Fruit fly (Drosophila melanogaster) whole organism, embryonic: ENCODE results near the gene CG10011.

Experiments
- Antp ChIP-seq: fragments of 200-800 bp; sonication (Bioruptor generic); optimal IDR thresholded peaks from 3 replicates; lab custom pipeline; 2016; ENCODE audit warnings: missing biosample characterization, missing genetic modification characterization
- CG1024 ChIP-seq: fragments of 200-800 bp; sonication (Bioruptor generic); IDR thresholded peaks from 2 replicates; pipeline ENCODE4 v1.3.6; 2022; ENCODE audit warnings: missing biosample characterization, missing genetic modification characterization
- CG10274 ChIP-seq: fragments of 200-800 bp; sonication (Bioruptor generic); optimal IDR thresholded peaks from 3 replicates; lab custom pipeline; 2017; ENCODE audit warnings: missing biosample characterization, mild to moderate bottlenecking, missing genetic modification characterization
- CG15479 ChIP-seq: fragments of 200-800 bp; sonication (Bioruptor generic); optimal IDR thresholded peaks from 3 replicates; lab custom pipeline; 2019; ENCODE audit warnings: missing biosample characterization, mild to moderate bottlenecking, missing genetic modification characterization, moderate library complexity
- CG1602 ChIP-seq: fragments of 200-800 bp; sonication (Bioruptor generic); optimal IDR thresholded peaks from 3 replicates; lab custom pipeline; 2016; ENCODE audit warnings: missing biosample characterization, missing genetic modification characterization
- CG16813 ChIP-seq: fragments of 200-800 bp; sonication (Bioruptor generic); IDR thresholded peaks from 3 replicates; pipeline ENCODE4 v1.3.6; 2022; ENCODE audit warnings: missing biosample characterization, missing genetic modification characterization; ENCODE audit not compliant: partially characterized antibody
- CG17361 ChIP-seq: fragments of 200-800 bp; sonication (Bioruptor generic); IDR thresholded peaks from 3 replicates; pipeline ENCODE4 v1.3.6; 2022; ENCODE audit warnings: missing biosample characterization, missing genetic modification characterization
- CG31365 ChIP-seq: fragments of 200-800 bp; sonication (Bioruptor generic); optimal IDR thresholded peaks from 2 replicates; lab custom pipeline; 2018; ENCODE audit warnings: missing biosample characterization, mild to moderate bottlenecking, missing genetic modification characterization
- CG3281 ChIP-seq: fragments of 200-800 bp; sonication (Bioruptor generic); optimal IDR thresholded peaks from 3 replicates; lab custom pipeline; 2017; ENCODE audit warnings: missing biosample characterization, mild to moderate bottlenecking, missing genetic modification characterization
- CG4404 ChIP-seq: fragments of 200-800 bp; sonication (Bioruptor generic); IDR thresholded peaks from 2 replicates; pipeline ENCODE4 v1.3.6; 2022; ENCODE audit warnings: missing biosample characterization, missing genetic modification characterization
- CG7357 ChIP-seq: fragments of 200-800 bp; sonication (Bioruptor generic); IDR thresholded peaks from 3 replicates; pipeline ENCODE4 v1.3.6; 2022; ENCODE audit warnings: missing biosample characterization, missing genetic modification characterization
- CG9437 ChIP-seq: fragments of 200-800 bp; sonication (Bioruptor generic); optimal IDR thresholded peaks from 2 replicates; lab custom pipeline; 2018; ENCODE audit warnings: missing biosample characterization, mild to moderate bottlenecking, missing genetic modification characterization
- Chrac-16 ChIP-seq: fragments of 200-800 bp; sonication (Bioruptor generic); optimal IDR thresholded peaks from 3 replicates; lab custom pipeline; 2016; ENCODE audit warnings: missing biosample characterization, missing genetic modification characterization
- D19B ChIP-seq: fragments of 200-800 bp; sonication (Bioruptor generic); optimal IDR thresholded peaks from 2 replicates; lab custom pipeline; 2017; ENCODE audit warnings: missing biosample characterization, mild to moderate bottlenecking, missing genetic modification characterization
- Dip2 ChIP-seq: fragments of 200-800 bp; sonication (Bioruptor generic); IDR thresholded peaks from 2 replicates; pipeline ENCODE4 v1.3.6; 2022; ENCODE audit warnings: missing biosample characterization, missing genetic modification characterization
- Dll ChIP-seq: fragments of 200-800 bp; sonication (Bioruptor generic); IDR thresholded peaks from 4 replicates; pipeline ENCODE4 v1.3.6; 2022; ENCODE audit warnings: missing biosample characterization, missing genetic modification characterization; ENCODE audit not compliant: partially characterized antibody
- Dp ChIP-seq: fragments of 200-800 bp; sonication (Bioruptor generic); optimal IDR thresholded peaks from 2 replicates; lab custom pipeline; 2018; ENCODE audit warnings: missing biosample characterization, mild to moderate bottlenecking, missing genetic modification characterization, moderate library complexity
- Dref ChIP-seq: fragments of 200-800 bp; sonication (Bioruptor generic); IDR thresholded peaks from 2 replicates; pipeline ENCODE4 v1.3.6; 2022; ENCODE audit warnings: missing biosample characterization, missing genetic modification characterization
- E2f1 ChIP-seq: fragments of 200-800 bp; sonication (Bioruptor generic); IDR thresholded peaks from 2 replicates; pipeline ENCODE4 v1.3.6; 2022; ENCODE audit warnings: missing biosample characterization, missing genetic modification characterization
- Elba2 ChIP-seq: fragments of 200-800 bp; sonication (Bioruptor generic); optimal IDR thresholded peaks from 3 replicates; lab custom pipeline; 2016; ENCODE audit warnings: missing biosample characterization, missing genetic modification characterization
- Ets65A ChIP-seq: fragments of 200-800 bp; sonication (Bioruptor generic); peaks from one replicate; lab custom pipeline; 2016; ENCODE audit warnings: missing biosample characterization, missing genetic modification characterization
- Gug ChIP-seq: fragments of 200-800 bp; sonication (Bioruptor generic); IDR thresholded peaks from 4 replicates; pipeline ENCODE4 v1.3.6; 2022; ENCODE audit warnings: missing biosample characterization, missing genetic modification characterization
- Hmr ChIP-seq: fragments of 200-800 bp; sonication (Bioruptor generic); optimal IDR thresholded peaks from 3 replicates; lab custom pipeline; 2017; ENCODE audit warnings: mild to moderate bottlenecking, missing biosample characterization, missing genetic modification reagents, missing genetic modification characterization
- Lim3 ChIP-seq: fragments of 200-800 bp; sonication (Bioruptor generic); IDR thresholded peaks from 2 replicates; pipeline ENCODE4 v1.3.6; 2022; ENCODE audit warnings: missing biosample characterization, missing genetic modification characterization
- MBD-R2 ChIP-seq: fragments of 200-800 bp; sonication (Bioruptor generic); IDR thresholded peaks from 2 replicates; pipeline ENCODE4 v1.3.6; 2022; ENCODE audit warnings: missing biosample characterization, missing genetic modification characterization
- MTF-1 ChIP-seq: fragments of 200-800 bp; sonication (Bioruptor generic); optimal IDR thresholded peaks from 2 replicates; lab custom pipeline; 2018; ENCODE audit warnings: missing biosample characterization, mild to moderate bottlenecking, missing genetic modification characterization, borderline replicate concordance
- Mad ChIP-seq: fragments of 200-800 bp; sonication (Bioruptor generic); optimal IDR thresholded peaks from 2 replicates; lab custom pipeline; 2016; ENCODE audit warnings: missing biosample characterization, missing genetic modification characterization
- NFAT ChIP-seq: fragments of 200-800 bp; sonication (Bioruptor generic); IDR thresholded peaks from 2 replicates; pipeline ENCODE4 v1.3.6; 2022; ENCODE audit warnings: missing biosample characterization, missing genetic modification characterization
- Six4 ChIP-seq: fragments of 200-800 bp; sonication (Bioruptor generic); optimal IDR thresholded peaks from 2 replicates; lab custom pipeline; 2016; ENCODE audit warnings: missing biosample characterization, missing genetic modification characterization
- Spps ChIP-seq: fragments of 200-800 bp; sonication (Bioruptor generic); optimal IDR thresholded peaks from 2 replicates; lab custom pipeline; 2018; ENCODE audit warnings: missing biosample characterization, mild to moderate bottlenecking, missing genetic modification characterization
- Trl ChIP-seq, 3 experiments: fragments of >200 bp in 2 of 3; fragments of 200-800 bp in 1 of 3; sonication (Bioruptor generic) in 1 of 3; optimal IDR thresholded peaks; 2 replicates in 1 of 3; 3 replicates in 2 of 3; lab custom pipeline; 2016 to 2017; ENCODE audit warnings: missing biosample characterization in 1 of 3, missing genetic modification characterization in 1 of 3
- ab ChIP-seq: fragments of 200-800 bp; sonication (Bioruptor generic); optimal IDR thresholded peaks from 2 replicates; lab custom pipeline; 2016; ENCODE audit warnings: missing biosample characterization, missing genetic modification characterization
- ato ChIP-seq: fragments of 200-800 bp; sonication (Bioruptor generic); IDR thresholded peaks from 2 replicates; pipeline ENCODE4 v1.3.6; 2022; ENCODE audit warnings: missing biosample characterization, missing genetic modification characterization; ENCODE audit not compliant: partially characterized antibody
- bbx ChIP-seq: fragments of 200-800 bp; sonication (Bioruptor generic); IDR thresholded peaks from 2 replicates; pipeline ENCODE4 v1.3.6; 2022; ENCODE audit warnings: missing biosample characterization, missing genetic modification characterization; ENCODE audit not compliant: partially characterized antibody
- bsh ChIP-seq, 2 experiments: fragments of 200-800 bp; sonication (Bioruptor generic); optimal IDR thresholded peaks; 2 replicates each; lab custom pipeline; 2017 to 2018; ENCODE audit warnings: mild to moderate bottlenecking in 2 of 2, missing biosample characterization in 2 of 2, missing genetic modification characterization in 2 of 2, moderate library complexity in 1 of 2
- chif ChIP-seq, 2 experiments: fragments of 200-800 bp; sonication (Bioruptor generic); optimal IDR thresholded peaks; 3 replicates each; lab custom pipeline; 2016; ENCODE audit warnings: missing biosample characterization in 2 of 2, missing genetic modification characterization in 2 of 2
- chm ChIP-seq: fragments of 200-800 bp; sonication (Bioruptor generic); IDR thresholded peaks from 2 replicates; pipeline ENCODE4 v1.3.6; 2022; ENCODE audit warnings: missing biosample characterization, missing genetic modification characterization
- cwo ChIP-seq: fragments of 200-800 bp; sonication (Bioruptor generic); optimal IDR thresholded peaks from 3 replicates; lab custom pipeline; 2017; ENCODE audit warnings: missing biosample characterization, missing genetic modification characterization, mild to moderate bottlenecking, moderate library complexity, missing genetic modification reagents
- fd96Cb ChIP-seq: fragments of 200-800 bp; sonication (Bioruptor generic); optimal IDR thresholded peaks from 2 replicates; lab custom pipeline; 2018; ENCODE audit warnings: missing biosample characterization, mild to moderate bottlenecking, missing genetic modification characterization, moderate library complexity
- kah ChIP-seq: fragments of 200-800 bp; sonication (Bioruptor generic); optimal IDR thresholded peaks from 2 replicates; lab custom pipeline; 2018; ENCODE audit warnings: missing biosample characterization, mild to moderate bottlenecking, missing genetic modification characterization
- knrl ChIP-seq: fragments of 200-800 bp; sonication (Bioruptor generic); IDR thresholded peaks from 3 replicates; pipeline ENCODE4 v1.3.6; 2022; ENCODE audit warnings: missing biosample characterization, missing genetic modification characterization; ENCODE audit not compliant: partially characterized antibody
- pan ChIP-seq, 4 experiments: fragments of >200 bp in 3 of 4; fragments of 200-800 bp in 1 of 4; sonication (Bioruptor generic) in 1 of 4; optimal IDR thresholded peaks in 3 of 4; IDR thresholded peaks in 1 of 4; 2 replicates each; pipeline versions ENCODE4 v1.3.6 to Lab custom; 2017 to 2022; ENCODE audit warnings: missing biosample characterization in 2 of 4, missing genetic modification characterization in 2 of 4, mixed read lengths in 1 of 4
- sim ChIP-seq: fragments of 200-800 bp; sonication (Bioruptor generic); IDR thresholded peaks from 2 replicates; pipeline ENCODE4 v1.3.6; 2022; ENCODE audit warnings: missing biosample characterization, missing genetic modification characterization
- sima ChIP-seq: fragments of 200-800 bp; sonication (Bioruptor generic); optimal IDR thresholded peaks from 2 replicates; lab custom pipeline; 2016; ENCODE audit warnings: missing biosample characterization, missing genetic modification characterization
- slbo ChIP-seq: fragments of 200-800 bp; sonication (Bioruptor generic); IDR thresholded peaks from 2 replicates; pipeline ENCODE4 v1.3.6; 2022; ENCODE audit warnings: missing biosample characterization, missing genetic modification characterization
- sqz ChIP-seq: fragments of 200-800 bp; sonication (Bioruptor generic); optimal IDR thresholded peaks from 3 replicates; lab custom pipeline; 2018; ENCODE audit warnings: missing biosample characterization, mild to moderate bottlenecking, missing genetic modification characterization
- sug ChIP-seq: fragments of 200-800 bp; optimal IDR thresholded peaks from 2 replicates; lab custom pipeline; 2019; ENCODE audit warnings: missing biosample characterization, mild to moderate bottlenecking, missing genetic modification characterization, moderate library complexity

The CG10011 gene

dm6 chr3R:28600144-28600792, 34.6 kb downstream of the CG10011 start (continued):
- TF ChIP-seq sima (GFP tag; lab: Kevin White, UChicago) (no peak), sug (tag; lab: Kevin White, UChicago) (peak; percentile 42), slbo (GFP tag; lab: Robert Waterston, UW) (peak; percentile 34), E2f1 (no peak), Dip2 (no peak), ab (GFP tag; lab: Kevin White, UChicago) (no peak), chif (GFP tag; optimal IDR thresholded peaks at IDR 0.05; lab: Kevin White, UChicago) (no peak), CG31365 (no peak), Dp (GFP tag; lab: Kevin White, UChicago) (peak; percentile 1), Elba2 (GFP tag; lab: Kevin White, UChicago) (no peak), D19B (no peak), pan (optimal IDR thresholded peaks at IDR 0.05; lab: Kevin White, UChicago) (no peak), pan (GFP tag; optimal IDR thresholded peaks at IDR 0.05 in 1 of 2, IDR thresholded peaks at IDR 0.05 in 1 of 2) (no peak), CG3281 (GFP tag; lab: Kevin White, UChicago) (peak; percentile 12), ato (GFP tag; lab: Robert Waterston, UW) (peak; percentile 47), Mad (GFP tag; lab: Kevin White, UChicago) (no peak), fd96Cb (tag; lab: Kevin White, UChicago) (no peak), Dll (peak; percentile 28; the same call in 1 of the 4 replicates), MTF-1 (GFP tag; lab: Kevin White, UChicago) (no peak), kah (GFP tag; lab: Kevin White, UChicago) (no peak), CG10274 (GFP tag; lab: Kevin White, UChicago) (no peak), Lim3 (GFP tag; lab: Robert Waterston, UW) (no peak), knrl (peak; percentile 34; the same call in 2 of the 3 replicates), sqz (GFP tag; lab: Kevin White, UChicago) (peak; percentile 90), CG9437 (GFP tag; lab: Kevin White, UChicago) (no peak), CG17361 (GFP tag; lab: Robert Waterston, UW) (no peak), sim (GFP tag; lab: Robert Waterston, UW) (no peak), CG1024 (GFP tag; lab: Robert Waterston, UW) (no peak), MBD-R2 (GFP tag; lab: Robert Waterston, UW) (peak; percentile 14; the same call in 1 of the 2 replicates), CG15479 (GFP tag; lab: Kevin White, UChicago) (no peak), Gug (GFP tag; lab: Robert Waterston, UW) (no peak), Dref (peak; percentile 92), chm (GFP tag; lab: Robert Waterston, UW) (peak; percentile 60), Spps (tag; lab: Kevin White, UChicago) (no peak)

- peak; percentile 0 for TF ChIP-seq Antp (GFP tag; lab: Kevin White, UChicago)
- TF ChIP-seq Trl (optimal IDR thresholded peaks at IDR 0.05; lab: Kevin White, UChicago): no peak
- TF ChIP-seq Trl (GFP tag; optimal IDR thresholded peaks at IDR 0.05; lab: Kevin White, UChicago): peak; percentile 40
- TF ChIP-seq bsh (GFP tag; optimal IDR thresholded peaks at IDR 0.05; lab: Kevin White, UChicago): peak in 1 of 2 experiments; percentile 7
- no peak for TF ChIP-seq Six4
- TF ChIP-seq CG9437 (GFP tag; lab: Kevin White, UChicago): peak; percentile 74
- no peak for TF ChIP-seq CG16813 (GFP tag; lab: Robert Waterston, UW)
- TF ChIP-seq Chrac-16 (GFP tag; lab: Kevin White, UChicago): peak; percentile 6
- TF ChIP-seq bbx (GFP tag; lab: Robert Waterston, UW): peak; percentile 14; the same call in 1 of the 2 replicates
- TF ChIP-seq Ets65A (GFP tag; lab: Kevin White, UChicago): peak; percentile 91
- peak; percentile 94 for TF ChIP-seq CG7357 (GFP tag; lab: Robert Waterston, UW)
- peak; percentile 23 for TF ChIP-seq Hmr
- TF ChIP-seq CG1602 (GFP tag; lab: Kevin White, UChicago): peak; percentile 24
- peak; percentile 65; the same call in 1 of the 2 replicates for TF ChIP-seq NFAT (GFP tag; lab: Robert Waterston, UW)
- peak; percentile 49 for TF ChIP-seq sug (tag; lab: Kevin White, UChicago)
- peak; percentile 59 for TF ChIP-seq CG4404 (GFP tag; lab: Robert Waterston, UW)
- TF ChIP-seq cwo (GFP tag; lab: Kevin White, UChicago): no peak
Observed at dm6 chr3R:28599238-28600127, 35.4 kb downstream of the CG10011 start, which contains the start of the genes Noa36 and Hrb98DE. Gene Noa36 (minus strand): TSS chr3R:28599288. Gene Hrb98DE (plus strand): TSS chr3R:28599834.
